Worm (Caenorhabditis elegans) whole organism, L4/young adult: ENCODE data around the gene C55C3.1.

Experiments used
- W03F9.2 ChIP-seq: fragments of 150-350 bp; optimal IDR thresholded peaks from 2 replicates; lab custom pipeline; 2014; ENCODE audit warnings: missing biosample characterization, missing genetic modification characterization
- dao-5 ChIP-seq: sonication (generic microtip); optimal IDR thresholded peaks from 2 replicates; lab custom pipeline; 2016; ENCODE audit warnings: missing genotype, missing genetic modification characterization, moderate library complexity, missing compliant biosample characterization
- him-1 ChIP-seq: sonication (generic microtip); optimal IDR thresholded peaks from 2 replicates; lab custom pipeline; 2016; ENCODE audit warnings: missing genotype, missing genetic modification reagents, missing genetic modification characterization, missing compliant biosample characterization

ce11 chrIV:5671325-5671724 lies 37.6 kb upstream of the C55C3.1 start:
- TF ChIP-seq him-1 (tag; lab: Kevin White, UChicago), result no peak
- no peak for TF ChIP-seq dao-5 (tag; lab: Kevin White, UChicago)
- TF ChIP-seq W03F9.2 (tag; lab: Kevin White, UChicago), result no peak
